Worm (Caenorhabditis elegans) whole organism, L2 larva: Measurements from ENCODE around the gene flp-34.

ENCODE experiments used
- ama-1 ChIP-seq: fragments of 150-350 bp; optimal IDR thresholded peaks from 2 replicates; lab custom pipeline; 2018; ENCODE audit warnings: inconsistent platforms
- fos-1 ChIP-seq: fragments of 150-350 bp; optimal IDR thresholded peaks from 2 replicates; lab custom pipeline; 2014; ENCODE audit warnings: missing biosample characterization, missing genetic modification characterization
- lin-13 ChIP-seq: fragments of 150-350 bp; optimal IDR thresholded peaks from 2 replicates; lab custom pipeline; 2014; ENCODE audit warnings: missing biosample characterization, missing genetic modification reagents, missing genetic modification characterization
- nhr-6 ChIP-seq: fragments of 150-350 bp; optimal IDR thresholded peaks from 2 replicates; lab custom pipeline; 2014; ENCODE audit warnings: missing biosample characterization, missing genetic modification characterization
- unc-39 ChIP-seq: fragments of 150-350 bp; optimal IDR thresholded peaks from 2 replicates; lab custom pipeline; 2014; ENCODE audit warnings: missing biosample characterization, missing genetic modification characterization

DNA sequence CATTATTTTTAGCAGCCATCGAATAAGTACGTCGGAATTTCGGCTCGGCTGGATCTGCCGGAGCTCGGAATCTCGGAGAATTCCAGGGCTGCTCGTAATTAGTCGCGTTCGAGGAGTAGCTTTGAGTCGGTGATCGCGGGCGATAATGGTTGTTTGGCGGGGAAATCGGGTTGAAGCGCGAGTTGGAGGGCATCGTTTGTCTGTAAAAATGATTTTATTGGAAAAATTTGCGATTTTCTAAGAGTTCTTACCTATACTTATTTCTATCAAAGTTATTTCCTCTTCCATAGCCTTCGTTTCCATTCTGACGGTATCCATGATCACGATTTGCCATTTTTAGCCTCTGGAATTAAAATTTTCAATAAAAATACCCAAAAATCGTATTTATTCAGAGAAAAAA is 29.8 kb downstream of the flp-34 start, which contains the start of gene Y50D4C.5:
- no peak for TF ChIP-seq unc-39 (tag; lab: Kevin White, UChicago)
- TF ChIP-seq ama-1: no peak
- TF ChIP-seq fos-1 (tag; lab: Kevin White, UChicago): no peak
- no peak for TF ChIP-seq nhr-6
- TF ChIP-seq lin-13 (GFP tag; lab: Kevin White, UChicago): no peak
